Fruit fly (Drosophila melanogaster) whole organism, prepupa: ENCODE data around the gene CG9643.

Experiments used
- Blimp-1 ChIP-seq: fragments of 200-800 bp; sonication (Bioruptor generic); optimal IDR thresholded peaks from 3 replicates; lab custom pipeline; 2017; ENCODE audit warnings: missing biosample characterization, missing genetic modification characterization, mild to moderate bottlenecking, moderate library complexity, missing genetic modification reagents
- CG10631 ChIP-seq: fragments of 200-800 bp; sonication (Bioruptor generic); optimal IDR thresholded peaks from 2 replicates; lab custom pipeline; 2016; ENCODE audit warnings: missing biosample characterization, missing genetic modification characterization
- CG10669 ChIP-seq: fragments of 200-800 bp; sonication (Bioruptor generic); optimal IDR thresholded peaks from 3 replicates; lab custom pipeline; 2018; ENCODE audit warnings: missing biosample characterization, mild to moderate bottlenecking, missing genetic modification characterization, moderate library complexity
- CG11294 ChIP-seq: fragments of 200-800 bp; sonication (Bioruptor generic); IDR thresholded peaks from 2 replicates; pipeline ENCODE4 v1.3.6; 2022; ENCODE audit warnings: missing biosample characterization, missing genetic modification characterization
- CG11902 ChIP-seq: fragments of 200-800 bp; sonication (Bioruptor generic); optimal IDR thresholded peaks from 3 replicates; lab custom pipeline; 2016; ENCODE audit warnings: missing biosample characterization, missing genetic modification characterization
- CG15336 ChIP-seq: fragments of 200-800 bp; sonication (Bioruptor generic); IDR thresholded peaks from 2 replicates; pipeline ENCODE4 v1.3.6; 2022; ENCODE audit warnings: missing biosample characterization, missing genetic modification characterization
- CG16779 ChIP-seq: fragments of 200-800 bp; sonication (Bioruptor generic); optimal IDR thresholded peaks from 3 replicates; lab custom pipeline; 2017; ENCODE audit warnings: missing biosample characterization, mild to moderate bottlenecking, missing genetic modification characterization
- CG3032 ChIP-seq: fragments of 200-800 bp; optimal IDR thresholded peaks from 2 replicates; lab custom pipeline; 2019; ENCODE audit warnings: missing biosample characterization, mild to moderate bottlenecking, missing genetic modification characterization, moderate library complexity
- CG31627 ChIP-seq: fragments of 200-800 bp; sonication (Bioruptor generic); optimal IDR thresholded peaks from 3 replicates; lab custom pipeline; 2016; ENCODE audit warnings: missing biosample characterization, missing genetic modification characterization
- CG34406 ChIP-seq: fragments of 200-800 bp; sonication (Bioruptor generic); optimal IDR thresholded peaks from 3 replicates; lab custom pipeline; 2016; ENCODE audit warnings: missing biosample characterization, missing genetic modification characterization
- CG3919 ChIP-seq: fragments of 200-800 bp; sonication (Bioruptor generic); optimal IDR thresholded peaks from 3 replicates; lab custom pipeline; 2016; ENCODE audit warnings: missing biosample characterization, missing genetic modification characterization
- CG6163 ChIP-seq: fragments of 200-800 bp; sonication (Bioruptor generic); IDR thresholded peaks from 3 replicates; pipeline ENCODE4 v1.3.6; 2022; ENCODE audit warnings: missing biosample characterization, missing genetic modification characterization
- CG6276 ChIP-seq: fragments of 200-800 bp; sonication (Bioruptor generic); optimal IDR thresholded peaks from 2 replicates; lab custom pipeline; 2017; ENCODE audit warnings: missing biosample characterization, mild to moderate bottlenecking, missing genetic modification characterization
- CG6792 ChIP-seq: fragments of 200-800 bp; sonication (Bioruptor generic); optimal IDR thresholded peaks from 3 replicates; lab custom pipeline; 2016; ENCODE audit warnings: missing biosample characterization, missing genetic modification characterization
- CG6808 ChIP-seq: fragments of 200-800 bp; sonication (Bioruptor generic); optimal IDR thresholded peaks from 3 replicates; lab custom pipeline; 2017; ENCODE audit warnings: missing biosample characterization, missing genetic modification characterization, mild to moderate bottlenecking, moderate library complexity, missing genetic modification reagents
- CG6854 ChIP-seq: fragments of 200-800 bp; sonication (Bioruptor generic); optimal IDR thresholded peaks from 2 replicates; lab custom pipeline; 2017; ENCODE audit warnings: missing biosample characterization, mild to moderate bottlenecking, missing genetic modification characterization
- CG7368 ChIP-seq: fragments of 200-800 bp; sonication (Bioruptor generic); optimal IDR thresholded peaks from 3 replicates; lab custom pipeline; 2016; ENCODE audit warnings: missing biosample characterization, missing genetic modification characterization
- CG8632 ChIP-seq: fragments of 200-800 bp; sonication (Bioruptor generic); optimal IDR thresholded peaks from 3 replicates; lab custom pipeline; 2016; ENCODE audit warnings: missing biosample characterization, missing genetic modification characterization
- CG9139 ChIP-seq: fragments of 200-800 bp; sonication (Bioruptor generic); optimal IDR thresholded peaks from 3 replicates; lab custom pipeline; 2017; ENCODE audit warnings: missing biosample characterization, mild to moderate bottlenecking, missing genetic modification characterization
- Eip75B ChIP-seq: fragments of 200-800 bp; sonication (Bioruptor generic); optimal IDR thresholded peaks from 3 replicates; lab custom pipeline; 2016; ENCODE audit warnings: missing biosample characterization, missing genetic modification characterization
- Eip93F ChIP-seq: fragments of 200-800 bp; sonication (Bioruptor generic); optimal IDR thresholded peaks from 2 replicates; lab custom pipeline; 2016; ENCODE audit warnings: missing biosample characterization, mild to moderate bottlenecking, missing genetic modification characterization
- Ets21C ChIP-seq: fragments of 200-800 bp; sonication (Bioruptor generic); optimal IDR thresholded peaks from 3 replicates; lab custom pipeline; 2016; ENCODE audit warnings: missing biosample characterization, missing genetic modification characterization
- Ets96B ChIP-seq: fragments of 200-800 bp; optimal IDR thresholded peaks from 2 replicates; lab custom pipeline; 2019; ENCODE audit warnings: missing biosample characterization, mild to moderate bottlenecking, missing genetic modification characterization, moderate library complexity
- Gug ChIP-seq: fragments of 200-800 bp; sonication (Bioruptor generic); IDR thresholded peaks from 2 replicates; pipeline ENCODE4 v1.3.6; 2022; ENCODE audit warnings: missing biosample characterization, missing genetic modification characterization
- Hr38 ChIP-seq: sonication (Bioruptor generic); optimal IDR thresholded peaks from 2 replicates; lab custom pipeline; 2016; ENCODE audit warnings: missing biosample characterization, missing genetic modification characterization
- Hr39 ChIP-seq: fragments of 200-800 bp; sonication (Bioruptor generic); optimal IDR thresholded peaks from 2 replicates; lab custom pipeline; 2016; ENCODE audit warnings: missing biosample characterization, missing genetic modification characterization
- Hr4 ChIP-seq: fragments of 200-800 bp; sonication (Bioruptor generic); optimal IDR thresholded peaks from 3 replicates; lab custom pipeline; 2016; ENCODE audit warnings: missing biosample characterization, missing genetic modification characterization
- Lpt ChIP-seq: fragments of 200-800 bp; sonication (Bioruptor generic); optimal IDR thresholded peaks from 3 replicates; lab custom pipeline; 2016; ENCODE audit warnings: missing biosample characterization, missing genetic modification characterization
- Met ChIP-seq: fragments of 200-800 bp; sonication (Bioruptor generic); optimal IDR thresholded peaks from 3 replicates; lab custom pipeline; 2016; ENCODE audit warnings: missing biosample characterization, missing genetic modification characterization
- OdsH ChIP-seq: fragments of 200-800 bp; sonication (Bioruptor generic); optimal IDR thresholded peaks from 3 replicates; lab custom pipeline; 2016; ENCODE audit warnings: missing biosample characterization, missing genetic modification characterization
- Sox102F ChIP-seq: fragments of 200-800 bp; sonication (Bioruptor generic); optimal IDR thresholded peaks from 2 replicates; lab custom pipeline; 2016; ENCODE audit warnings: missing biosample characterization, mild to moderate bottlenecking, missing genetic modification characterization
- Sox14 ChIP-seq: fragments of 200-800 bp; sonication (Bioruptor generic); optimal IDR thresholded peaks from 3 replicates; lab custom pipeline; 2016; ENCODE audit warnings: missing biosample characterization, missing genetic modification characterization
- acj6 ChIP-seq: fragments of 200-800 bp; sonication (Bioruptor generic); optimal IDR thresholded peaks from 3 replicates; lab custom pipeline; 2016; ENCODE audit warnings: missing biosample characterization, missing genetic modification characterization
- cyc ChIP-seq: fragments of 200-800 bp; sonication (Bioruptor generic); optimal IDR thresholded peaks from 3 replicates; lab custom pipeline; 2016; ENCODE audit warnings: missing biosample characterization, missing genetic modification characterization
- dac ChIP-seq: fragments of 200-800 bp; sonication (Bioruptor generic); optimal IDR thresholded peaks from 2 replicates; lab custom pipeline; 2017; ENCODE audit warnings: missing biosample characterization, mild to moderate bottlenecking, missing genetic modification characterization
- dsx ChIP-seq: fragments of 200-800 bp; optimal IDR thresholded peaks from 3 replicates; lab custom pipeline; 2019; ENCODE audit warnings: missing biosample characterization, mild to moderate bottlenecking, missing genetic modification characterization, moderate library complexity; ENCODE audit not compliant: poor library complexity, severe bottlenecking
- esn ChIP-seq: fragments of 200-800 bp; sonication (Bioruptor generic); optimal IDR thresholded peaks from 2 replicates; lab custom pipeline; 2016; ENCODE audit warnings: missing biosample characterization, mild to moderate bottlenecking, missing genetic modification characterization, moderate library complexity
- fd59A ChIP-seq: fragments of 200-800 bp; sonication (Bioruptor generic); optimal IDR thresholded peaks from 2 replicates; lab custom pipeline; 2017; ENCODE audit warnings: missing biosample characterization, mild to moderate bottlenecking, missing genetic modification characterization, missing genetic modification reagents
- fd85E ChIP-seq: fragments of 200-800 bp; sonication (Bioruptor generic); optimal IDR thresholded peaks from 3 replicates; lab custom pipeline; 2016; ENCODE audit warnings: missing biosample characterization, missing genetic modification characterization
- fkh ChIP-seq: fragments of 200-800 bp; sonication (Bioruptor generic); optimal IDR thresholded peaks from 3 replicates; lab custom pipeline; 2017; ENCODE audit warnings: missing biosample characterization, mild to moderate bottlenecking, missing genetic modification characterization, moderate library complexity
- lz ChIP-seq: fragments of 200-800 bp; sonication (Bioruptor generic); optimal IDR thresholded peaks from 3 replicates; lab custom pipeline; 2016; ENCODE audit warnings: missing biosample characterization, missing genetic modification characterization
- net ChIP-seq: fragments of 200-800 bp; sonication (Bioruptor generic); optimal IDR thresholded peaks from 3 replicates; lab custom pipeline; 2016; ENCODE audit warnings: missing biosample characterization, missing genetic modification characterization
- pdm3 ChIP-seq: fragments of 200-800 bp; sonication (Bioruptor generic); optimal IDR thresholded peaks from 3 replicates; lab custom pipeline; 2016; ENCODE audit warnings: missing biosample characterization, missing genetic modification characterization
- salr ChIP-seq, 2 experiments: fragments of 200-800 bp; sonication (Bioruptor generic); optimal IDR thresholded peaks; 3 replicates each; lab custom pipeline; 2016 to 2018; ENCODE audit warnings: missing biosample characterization in 2 of 2, missing genetic modification characterization in 2 of 2, mild to moderate bottlenecking in 1 of 2
- spab ChIP-seq: fragments of 200-800 bp; sonication (Bioruptor generic); optimal IDR thresholded peaks from 2 replicates; lab custom pipeline; 2017; ENCODE audit warnings: missing biosample characterization, mild to moderate bottlenecking, missing genetic modification characterization, missing genetic modification reagents
- svp ChIP-seq: fragments of 200-800 bp; sonication (Bioruptor generic); peaks from one replicate; lab custom pipeline; 2016; ENCODE audit warnings: missing biosample characterization, missing genetic modification characterization
- topi ChIP-seq: fragments of 200-800 bp; sonication (Bioruptor generic); optimal IDR thresholded peaks from 3 replicates; lab custom pipeline; 2016; ENCODE audit warnings: missing biosample characterization, missing genetic modification characterization
- vri ChIP-seq: fragments of 200-800 bp; sonication (Bioruptor generic); optimal IDR thresholded peaks from 3 replicates; lab custom pipeline; 2016; ENCODE audit warnings: missing biosample characterization, mild to moderate bottlenecking, missing genetic modification characterization

The CG9643 gene

DNA sequence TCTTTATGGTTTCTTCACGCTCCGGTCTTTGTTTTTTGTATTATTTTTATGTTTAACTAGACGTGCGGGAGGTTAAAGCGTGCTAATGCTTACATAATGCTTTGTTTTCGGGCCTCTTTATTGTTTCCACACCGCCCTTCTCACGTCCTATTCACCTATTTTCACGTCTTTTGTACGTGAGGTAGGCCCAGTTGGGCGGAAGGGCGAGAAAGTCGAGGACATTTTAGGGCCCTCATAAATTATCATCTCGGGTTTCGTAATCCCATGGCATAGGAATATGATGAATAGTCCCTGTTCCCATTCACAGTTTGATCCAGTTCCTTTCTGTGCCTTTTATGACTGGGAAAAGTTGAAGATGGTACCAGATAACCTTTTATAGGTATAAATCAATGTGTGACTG is 26.4 kb upstream of the CG9643 start:
- TF ChIP-seq fkh (no peak), CG6276 (GFP tag; lab: Kevin White, UChicago) (no peak), Eip93F (GFP tag; lab: Kevin White, UChicago) (no peak), CG31627 (GFP tag; lab: Kevin White, UChicago) (no peak), CG15336 (GFP tag; lab: Robert Waterston, UW) (no peak), CG6808 (GFP tag; lab: Kevin White, UChicago) (no peak), net (GFP tag; lab: Kevin White, UChicago) (no peak), spab (GFP tag; lab: Kevin White, UChicago) (no peak), CG8632 (GFP tag; lab: Kevin White, UChicago) (no peak), CG3032 (tag; lab: Kevin White, UChicago) (no peak), fd59A (GFP tag; lab: Kevin White, UChicago) (no peak), svp (GFP tag; lab: Kevin White, UChicago) (no peak), Ets21C (GFP tag; lab: Kevin White, UChicago) (no peak), Sox102F (no peak), CG6792 (GFP tag; lab: Kevin White, UChicago) (no peak), cyc (no peak), Sox14 (GFP tag; lab: Kevin White, UChicago) (no peak)
- TF ChIP-seq, all 60 proteins: peak for 0

- TF ChIP-seq salr (GFP tag; optimal IDR thresholded peaks at IDR 0.05; lab: Kevin White, UChicago): peak in 1 of 2 experiments; percentile 31
- TF ChIP-seq CG16779 (tag; lab: Kevin White, UChicago): no peak
- TF ChIP-seq Blimp-1 (GFP tag; lab: Kevin White, UChicago): no peak
- peak; percentile 36 for TF ChIP-seq OdsH (GFP tag; lab: Kevin White, UChicago)
- TF ChIP-seq CG10631 (GFP tag; lab: Kevin White, UChicago): peak; percentile 52
- TF ChIP-seq Gug (GFP tag; lab: Robert Waterston, UW): no peak
- TF ChIP-seq fkh: no peak
- peak; percentile 66 for TF ChIP-seq CG6163 (GFP tag; lab: Robert Waterston, UW)
- TF ChIP-seq CG11294 (GFP tag; lab: Robert Waterston, UW): no peak
- TF ChIP-seq CG15336 (GFP tag; lab: Robert Waterston, UW): no peak
- TF ChIP-seq Sox102F: peak; percentile 51
- TF ChIP-seq CG9139 (GFP tag; lab: Kevin White, UChicago): peak; percentile 25
- no peak for TF ChIP-seq fd85E (GFP tag; lab: Kevin White, UChicago)
- TF ChIP-seq CG34406 (GFP tag; lab: Kevin White, UChicago): peak; percentile 58
- peak; percentile 65 for TF ChIP-seq CG3919 (GFP tag; lab: Kevin White, UChicago)
- TF ChIP-seq Eip75B (GFP tag; lab: Kevin White, UChicago): peak; percentile 63
- no peak for TF ChIP-seq Lpt
- TF ChIP-seq Ets21C (GFP tag; lab: Kevin White, UChicago): peak; percentile 16
- peak; percentile 59 for TF ChIP-seq Met
- peak; percentile 52 for TF ChIP-seq Hr39 (GFP tag; lab: Kevin White, UChicago)
- peak; percentile 84 for TF ChIP-seq svp (GFP tag; lab: Kevin White, UChicago)
- TF ChIP-seq Hr4: no peak
- TF ChIP-seq CG31627 (GFP tag; lab: Kevin White, UChicago): peak; percentile 47
- TF ChIP-seq Ets96B: peak; percentile 48
- TF ChIP-seq esn: peak; percentile 76
- peak; percentile 21 for TF ChIP-seq CG7368 (GFP tag; lab: Kevin White, UChicago)
- peak; percentile 60 for TF ChIP-seq CG6808 (GFP tag; lab: Kevin White, UChicago)
- peak; percentile 49 for TF ChIP-seq cyc
- no peak for TF ChIP-seq dac (GFP tag; lab: Kevin White, UChicago)
- peak; percentile 22 for TF ChIP-seq CG10669 (GFP tag; lab: Kevin White, UChicago)
- TF ChIP-seq net (GFP tag; lab: Kevin White, UChicago): peak; percentile 27
- peak; percentile 7 for TF ChIP-seq vri (GFP tag; lab: Kevin White, UChicago)
- peak; percentile 40 for TF ChIP-seq acj6 (GFP tag; lab: Kevin White, UChicago)
- TF ChIP-seq Sox14 (GFP tag; lab: Kevin White, UChicago): peak; percentile 19
- no peak for TF ChIP-seq Hr38 (GFP tag; lab: Kevin White, UChicago)
- no peak for TF ChIP-seq CG8632 (GFP tag; lab: Kevin White, UChicago)
- TF ChIP-seq dsx: peak; percentile 41
- peak; percentile 23 for TF ChIP-seq pdm3 (GFP tag; lab: Kevin White, UChicago)
- peak; percentile 22 for TF ChIP-seq CG3032 (tag; lab: Kevin White, UChicago)
- peak; percentile 29 for TF ChIP-seq topi (GFP tag; lab: Kevin White, UChicago)
- TF ChIP-seq CG11902: peak; percentile 11
- peak; percentile 28 for TF ChIP-seq lz (GFP tag; lab: Kevin White, UChicago)
- TF ChIP-seq CG6854 (GFP tag; lab: Kevin White, UChicago): peak; percentile 22
- TF ChIP-seq fd59A (GFP tag; lab: Kevin White, UChicago): peak; percentile 37
Observed at dm6 chr2L:3004601-3005000, 25.5 kb upstream of the CG9643 start.
